Worm (Caenorhabditis elegans) whole organism, L3 larva: ENCODE results near the gene C33C12.11.

Experiments used
- ZK546.5 ChIP-seq: sonication (generic microtip); optimal IDR thresholded peaks from 2 replicates; lab custom pipeline; 2017; ENCODE audit warnings: missing biosample characterization, missing genetic modification characterization
- fkh-10 ChIP-seq: sonication (generic microtip); optimal IDR thresholded peaks from 2 replicates; lab custom pipeline; 2017; ENCODE audit warnings: missing biosample characterization, missing genetic modification reagents, missing genetic modification characterization
- nhr-12 ChIP-seq: fragments of 150-350 bp; optimal IDR thresholded peaks from 2 replicates; lab custom pipeline; 2014; ENCODE audit warnings: missing biosample characterization, missing genetic modification characterization
- nhr-237 ChIP-seq: fragments of 150-350 bp; optimal IDR thresholded peaks from 2 replicates; lab custom pipeline; 2014; ENCODE audit warnings: missing biosample characterization, missing genetic modification characterization
- pha-4 ChIP-seq: fragments of 150-350 bp; optimal IDR thresholded peaks from 2 replicates; lab custom pipeline; 2014; ENCODE audit warnings: missing biosample characterization, missing genetic modification reagents, missing genetic modification characterization
- ztf-11 ChIP-seq: fragments of 150-350 bp; optimal IDR thresholded peaks from 2 replicates; lab custom pipeline; 2014; ENCODE audit warnings: missing biosample characterization, missing genetic modification characterization

ce11 chrII:2168374-2168773 is 4.7 kb upstream of the C33C12.11 start, which contains the start of gene fbxb-38:
- no peak for TF ChIP-seq fkh-10 (GFP tag; lab: Kevin White, UChicago)
- no peak for TF ChIP-seq ztf-11 (tag; lab: Kevin White, UChicago)
- no peak for TF ChIP-seq nhr-12
- TF ChIP-seq nhr-237 (tag; lab: Kevin White, UChicago), result no peak
- no peak for TF ChIP-seq pha-4
- TF ChIP-seq ZK546.5 (tag; lab: Kevin White, UChicago), result no peak
